Worm (Caenorhabditis elegans): ENCODE data around the gene Y57A10A.24.

The Y57A10A.24 gene

DNA sequence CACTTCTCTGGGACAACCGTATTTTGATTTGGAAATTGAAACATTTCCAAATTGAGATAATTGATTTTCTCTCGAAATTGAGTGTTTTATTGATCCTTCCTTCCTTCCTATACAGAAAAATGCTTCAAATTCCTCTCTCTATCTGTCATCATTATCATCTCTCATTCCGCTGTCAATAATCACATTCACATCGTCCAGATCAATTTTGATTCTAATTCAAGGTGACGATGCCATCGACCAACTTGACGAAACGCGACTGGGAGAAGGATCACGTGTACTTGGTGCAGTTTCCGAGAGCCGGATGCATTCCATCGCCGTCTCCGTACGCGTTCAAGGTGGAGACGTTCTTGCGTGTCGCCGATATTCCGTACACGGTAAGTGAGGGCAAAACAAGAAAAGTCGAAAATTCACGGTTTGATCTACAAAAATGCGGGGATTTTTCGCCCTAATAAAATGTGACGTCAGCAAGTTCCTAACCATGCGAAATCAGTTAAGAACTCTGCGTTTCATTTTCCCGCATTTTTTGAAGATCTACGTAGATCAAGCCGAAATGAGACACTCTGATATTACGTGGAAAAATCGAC, 21.3 kb downstream of the Y57A10A.24 start, which contains the start of gene faxc-1:
Gene faxc-1 (plus strand): TSS at position 222 of the 584 bp plus-strand sequence.
- TF ChIP-seq C16A3.4 (tag; optimal IDR thresholded peaks at IDR 0.05) (no peak), unc-130 (tag; optimal IDR thresholded peaks at IDR 0.05) (peak; percentile 54), tbx-2 (tag; optimal IDR thresholded peaks at IDR 0.05) (peak; percentile 42), lin-35 (GFP tag; optimal IDR thresholded peaks at IDR 0.05) (peak in 1 of 2 experiments; percentile 47), snpc-4 (tag; optimal IDR thresholded peaks at IDR 0.05) (no peak), nhr-84 (tag; optimal IDR thresholded peaks at IDR 0.05) (no peak), lsy-2 (tag; optimal IDR thresholded peaks at IDR 0.05) (peak in 1 of 2 experiments; percentile 31), nhr-20 (tag; optimal IDR thresholded peaks at IDR 0.05) (peak; percentile 41), lir-3 (tag; optimal IDR thresholded peaks at IDR 0.05; ENCODE audit: poor library complexity) (no peak), lin-14 (GFP tag; optimal IDR thresholded peaks at IDR 0.05) (peak; percentile 47), pag-3 (tag; optimal IDR thresholded peaks at IDR 0.05; ENCODE audit: borderline replicate concordance, insufficient read depth) (peak; percentile 59), elt-3 (tag; optimal IDR thresholded peaks at IDR 0.05) (peak in 4 of 6 experiments; percentile 29 to 55 (median 48)), nhr-85 (tag) (peak; percentile 93), xbp-1 (tag; optimal IDR thresholded peaks at IDR 0.05) (no peak), ets-5 (GFP tag; IDR thresholded peaks at IDR 0.05) (no peak), snu-23 (GFP tag; optimal IDR thresholded peaks at IDR 0.05) (peak; percentile 37), nhr-19 (GFP tag; conservative IDR thresholded peaks at IDR 0.05) (peak; percentile 14; the same call in 1 of the 2 replicates), nhr-90 (tag; optimal IDR thresholded peaks at IDR 0.05; ENCODE audit: poor library complexity) (peak; percentile 43), nhr-47 (tag; optimal IDR thresholded peaks at IDR 0.05) (peak; percentile 9), fkh-8 (tag; optimal IDR thresholded peaks at IDR 0.05) (no peak), irx-1 (tag; optimal IDR thresholded peaks at IDR 0.05) (no peak), blmp-1 (tag; optimal IDR thresholded peaks at IDR 0.05) (peak; percentile 45), grh-1 (GFP tag; IDR thresholded peaks at IDR 0.05) (no peak), nhr-71 (tag; optimal IDR thresholded peaks at IDR 0.05) (peak; percentile 39)

DNA sequence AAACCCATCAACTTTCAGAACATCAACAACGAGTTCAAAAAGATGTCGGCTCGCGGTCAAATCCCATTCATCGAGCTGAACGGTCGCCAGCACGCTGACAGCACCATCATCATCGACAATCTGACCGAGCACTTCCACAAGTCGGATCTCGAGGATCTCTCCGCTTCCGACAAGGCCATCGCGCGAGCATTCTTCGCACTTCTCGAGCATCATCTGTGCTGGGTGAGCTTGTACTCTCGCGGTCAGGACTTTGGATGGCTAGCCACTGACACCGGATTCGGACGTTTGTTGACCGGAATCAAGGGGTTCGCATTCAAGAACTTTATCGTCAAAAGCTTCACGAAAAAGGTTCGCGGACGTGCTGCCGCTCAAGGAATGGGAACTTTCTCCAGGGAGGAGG, 22.1 kb downstream of the Y57A10A.24 start:
- TF ChIP-seq mef-2 (tag; optimal IDR thresholded peaks at IDR 0.05) (no peak), ets-5 (GFP tag; IDR thresholded peaks at IDR 0.05) (no peak), unc-62 (GFP tag; optimal IDR thresholded peaks at IDR 0.05) (no peak), zag-1 (tag; optimal IDR thresholded peaks at IDR 0.05) (no peak), ama-1 (optimal IDR thresholded peaks at IDR 0.05) (no peak), aha-1 (tag; optimal IDR thresholded peaks at IDR 0.05) (no peak), xbp-1 (tag; optimal IDR thresholded peaks at IDR 0.05) (no peak)

DNA sequence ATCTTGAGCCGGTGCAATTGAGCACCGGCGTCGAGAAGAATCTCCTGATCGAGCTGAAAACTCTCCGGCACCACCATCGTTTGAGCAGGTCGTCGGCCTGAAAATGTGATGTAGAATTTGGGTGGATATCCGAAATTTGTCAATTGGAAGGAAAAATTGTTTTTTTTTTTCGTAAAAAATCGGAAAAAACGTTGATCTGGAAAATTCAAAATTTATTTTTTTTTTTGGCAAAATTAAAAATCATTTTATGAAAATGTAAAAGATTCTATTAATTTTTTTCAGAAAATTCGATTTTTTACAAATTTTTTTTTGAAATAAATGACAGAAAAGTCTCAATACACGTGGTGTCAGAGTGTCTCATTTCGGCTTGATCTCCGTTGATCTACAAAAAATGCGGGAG, 23.4 kb downstream of the Y57A10A.24 start, which contains the start of gene tric-1B.1:
Gene tric-1B.1 (minus strand): TSS at position 101 of the 400 bp plus-strand sequence.
- TF ChIP-seq efl-1 (optimal IDR thresholded peaks at IDR 0.05): no peak
- TF ChIP-seq efl-1 (GFP tag; optimal IDR thresholded peaks at IDR 0.05 in 1 of 2): peak in 1 of 2 experiments; percentile 8
- TF ChIP-seq pag-3 (tag; optimal IDR thresholded peaks at IDR 0.05; ENCODE audit: borderline replicate concordance, insufficient read depth): no peak

DNA sequence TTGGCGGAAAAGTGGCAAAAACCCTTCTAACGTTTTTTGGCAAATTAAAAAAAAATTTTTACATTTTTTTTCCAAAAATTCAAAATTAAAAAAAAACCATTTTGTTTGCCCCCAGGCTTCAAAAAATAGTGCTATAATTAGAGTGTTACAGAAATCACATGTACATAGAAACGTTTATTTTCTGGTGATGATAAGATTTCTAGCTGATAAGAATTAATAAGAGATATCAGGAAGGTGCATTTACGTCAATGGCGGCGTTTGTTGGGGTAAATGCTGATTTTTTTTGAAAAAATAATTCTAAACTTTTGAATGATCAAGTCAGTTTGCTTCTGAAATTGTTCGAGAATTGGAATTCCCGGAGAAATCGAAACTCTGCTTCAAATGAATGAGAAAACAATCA, 24.1 kb downstream of the Y57A10A.24 start:
- TF ChIP-seq unc-62 (GFP tag; optimal IDR thresholded peaks at IDR 0.05) (no peak), elt-2 (tag; optimal IDR thresholded peaks at IDR 0.05) (peak; percentile 9)

DNA sequence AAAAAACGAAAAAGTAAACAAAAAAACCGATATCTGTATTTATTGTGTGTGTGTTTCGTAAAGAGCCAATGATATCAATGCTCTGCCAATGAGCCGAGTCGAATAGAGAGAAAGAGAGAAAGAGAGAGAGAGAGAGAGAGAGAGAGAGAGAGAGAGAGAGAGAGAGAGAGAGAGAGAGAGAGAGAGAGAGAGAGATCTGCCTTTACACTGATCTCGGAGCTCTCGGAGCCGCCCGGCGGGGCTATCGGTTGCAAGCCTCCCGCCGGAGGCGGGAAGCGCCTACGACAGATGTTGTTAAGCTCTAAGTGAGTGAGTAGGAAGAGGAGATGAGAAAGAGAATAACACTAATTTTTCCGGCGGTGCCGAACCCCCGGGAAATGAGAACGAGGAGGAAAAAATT, 26.1 kb downstream of the Y57A10A.24 start:
- no peak for TF ChIP-seq unc-130 (tag; optimal IDR thresholded peaks at IDR 0.05)
- peak; percentile 30 for TF ChIP-seq pag-3 (tag; optimal IDR thresholded peaks at IDR 0.05; ENCODE audit: borderline replicate concordance, insufficient read depth)
- TF ChIP-seq grh-1 (GFP tag; IDR thresholded peaks at IDR 0.05): no peak
- peak in 1 of 2 experiments; percentile 7 for TF ChIP-seq lin-35 (GFP tag; optimal IDR thresholded peaks at IDR 0.05)
- no peak for TF ChIP-seq C16A3.4 (tag; optimal IDR thresholded peaks at IDR 0.05)
- TF ChIP-seq sup-37 (GFP tag; optimal IDR thresholded peaks at IDR 0.05): no peak
- peak; percentile 52 to 57 for TF ChIP-seq efl-1 (optimal IDR thresholded peaks at IDR 0.05)
- peak in 1 of 2 experiments; percentile 79 for TF ChIP-seq efl-1 (GFP tag; optimal IDR thresholded peaks at IDR 0.05 in 1 of 2)
- no peak for TF ChIP-seq efl-3 (GFP tag; optimal IDR thresholded peaks at IDR 0.05)
- no peak for TF ChIP-seq fos-1 (tag; optimal IDR thresholded peaks at IDR 0.05)
- TF ChIP-seq pqm-1 (tag; optimal IDR thresholded peaks at IDR 0.05): no peak
- TF ChIP-seq ztf-4 (tag; optimal IDR thresholded peaks at IDR 0.05): no peak
- TF ChIP-seq egl-13 (tag; optimal IDR thresholded peaks at IDR 0.05): no peak
- TF ChIP-seq ceh-8 (GFP tag; optimal IDR thresholded peaks at IDR 0.05): no peak
- no peak for TF ChIP-seq hlh-17 (GFP tag; optimal IDR thresholded peaks at IDR 0.05; ENCODE audit: borderline replicate concordance)
- no peak for TF ChIP-seq nhr-12 (tag; optimal IDR thresholded peaks at IDR 0.05)
- no peak for TF ChIP-seq lir-3 (tag; optimal IDR thresholded peaks at IDR 0.05; ENCODE audit: poor library complexity)
- TF ChIP-seq mef-2 (tag; optimal IDR thresholded peaks at IDR 0.05): no peak
- TF ChIP-seq C04F5.9 (tag; optimal IDR thresholded peaks at IDR 0.05): no peak
- peak; percentile 74 for TF ChIP-seq nhr-19 (GFP tag; conservative IDR thresholded peaks at IDR 0.05)
- no peak for TF ChIP-seq isw-1 (GFP tag; IDR thresholded peaks at IDR 0.05)
